Worm (Caenorhabditis elegans) whole organism, young adult: Measurements from ENCODE around the gene clec-19.

Experiments
- C17E4.6 ChIP-seq: fragments of 200-800 bp; sonication (Bioruptor generic); IDR thresholded peaks from 2 replicates; pipeline ENCODE4 v1.3.6; 2022; ENCODE audit warnings: missing genetic modification reagents, missing genetic modification characterization, missing compliant biosample characterization
- F49E8.2 ChIP-seq: sonication (generic microtip); optimal IDR thresholded peaks from 3 replicates; lab custom pipeline; 2017; ENCODE audit warnings: missing genetic modification characterization, mild to moderate bottlenecking, missing compliant biosample characterization, antibody characterized with exemption, moderate library complexity; ENCODE audit not compliant: insufficient read depth
- ZK185.1 ChIP-seq: sonication (generic microtip); optimal IDR thresholded peaks from 2 replicates; lab custom pipeline; 2016; ENCODE audit warnings: mild to moderate bottlenecking, missing genetic modification characterization, missing compliant biosample characterization; ENCODE audit not compliant: poor library complexity, severe bottlenecking
- aptf-3 ChIP-seq: fragments of 200-800 bp; sonication (Bioruptor generic); IDR thresholded peaks from 2 replicates; pipeline ENCODE4 v1.3.6; 2022; ENCODE audit warnings: missing genetic modification characterization, missing compliant biosample characterization
- attf-3 ChIP-seq: fragments of 200-800 bp; sonication (Bioruptor generic); conservative IDR thresholded peaks from 2 replicates; pipeline ENCODE4 v1.3.6; 2022; ENCODE audit warnings: missing genetic modification reagents, missing genetic modification characterization, missing compliant biosample characterization
- ceh-91 ChIP-seq: fragments of 200-800 bp; sonication (Bioruptor generic); IDR thresholded peaks from 2 replicates; pipeline ENCODE4 v1.3.6; 2022; ENCODE audit warnings: missing genetic modification reagents, missing genetic modification characterization, missing compliant biosample characterization
- nfya-1 ChIP-seq: sonication (generic microtip); optimal IDR thresholded peaks from 2 replicates; lab custom pipeline; 2017; ENCODE audit warnings: antibody characterized with exemption, missing compliant biosample characterization, missing genetic modification characterization, borderline replicate concordance; ENCODE audit not compliant: insufficient read depth
- repo-1 ChIP-seq: sonication (generic microtip); optimal IDR thresholded peaks from 2 replicates; lab custom pipeline; 2017; ENCODE audit warnings: mild to moderate bottlenecking, missing genetic modification characterization, missing compliant biosample characterization
- snpc-4 ChIP-seq, 5 experiments: fragments of 150-350 bp in 1 of 5; sonication (generic microtip) in 4 of 5; optimal IDR thresholded peaks; 2 replicates each; lab custom pipeline; 2014 to 2018; ENCODE audit warnings: missing genetic modification characterization in 5 of 5, missing biosample characterization in 3 of 5, antibody characterized with exemption in 2 of 5, mild to moderate bottlenecking in 2 of 5, missing compliant biosample characterization in 2 of 5, missing genotype in 2 of 5, moderate library complexity in 2 of 5, missing genetic modification reagents in 1 of 5
- tbx-9 ChIP-seq: sonication (generic microtip); optimal IDR thresholded peaks from 2 replicates; lab custom pipeline; 2016; ENCODE audit warnings: borderline replicate concordance, missing genetic modification characterization, inconsistent platforms, missing compliant biosample characterization
- ztf-25 ChIP-seq: fragments of 200-800 bp; sonication (Bioruptor generic); IDR thresholded peaks from 2 replicates; pipeline ENCODE4 v1.3.6; 2022; ENCODE audit warnings: missing genetic modification reagents, missing genetic modification characterization, missing compliant biosample characterization
- ztf-26 ChIP-seq: sonication (generic microtip); optimal IDR thresholded peaks from 2 replicates; lab custom pipeline; 2017; ENCODE audit warnings: missing genetic modification characterization, missing compliant biosample characterization

DNA sequence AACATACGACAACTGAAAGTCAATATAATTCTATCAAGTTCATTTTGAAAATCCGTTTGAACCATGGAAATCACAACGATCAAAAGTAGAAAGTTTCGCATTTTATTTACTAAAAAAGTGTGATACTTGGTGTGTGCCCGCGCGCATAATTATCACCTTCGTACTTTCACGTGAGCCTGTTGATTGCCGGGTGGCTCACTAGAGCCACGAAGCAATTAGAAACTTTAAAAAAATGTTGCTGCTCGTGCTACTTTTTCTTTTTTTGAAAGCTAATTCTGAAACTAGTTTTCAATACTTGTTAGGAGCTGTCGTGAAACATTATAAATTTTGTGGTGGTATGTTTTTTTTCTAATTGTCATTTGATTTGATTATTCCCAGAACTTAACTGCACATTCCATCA, 5.4 kb upstream of the clec-19 start, which contains the start of the genes irld-9 and irld-33:
- TF ChIP-seq ztf-26 (tag; lab: Kevin White, UChicago) (no peak), ZK185.1 (tag; lab: Kevin White, UChicago) (no peak), nfya-1 (no peak), C17E4.6 (GFP tag; lab: Robert Waterston, UW) (no peak), aptf-3 (GFP tag; lab: Robert Waterston, UW) (no peak), ztf-25 (GFP tag; lab: Robert Waterston, UW) (no peak), ceh-91 (GFP tag; lab: Robert Waterston, UW) (no peak), attf-3 (GFP tag; lab: Robert Waterston, UW) (no peak), tbx-9 (tag; lab: Kevin White, UChicago) (no peak), F49E8.2 (tag; lab: Kevin White, UChicago) (no peak), snpc-4 (GFP tag; optimal IDR thresholded peaks at IDR 0.05; lab: Kevin White, UChicago) (no peak), snpc-4 (tag; optimal IDR thresholded peaks at IDR 0.05; lab: Kevin White, UChicago) (no peak), repo-1 (no peak)
